Worm (Caenorhabditis elegans): ENCODE data around the gene nspe-5.

Gene nspe-5

DNA sequence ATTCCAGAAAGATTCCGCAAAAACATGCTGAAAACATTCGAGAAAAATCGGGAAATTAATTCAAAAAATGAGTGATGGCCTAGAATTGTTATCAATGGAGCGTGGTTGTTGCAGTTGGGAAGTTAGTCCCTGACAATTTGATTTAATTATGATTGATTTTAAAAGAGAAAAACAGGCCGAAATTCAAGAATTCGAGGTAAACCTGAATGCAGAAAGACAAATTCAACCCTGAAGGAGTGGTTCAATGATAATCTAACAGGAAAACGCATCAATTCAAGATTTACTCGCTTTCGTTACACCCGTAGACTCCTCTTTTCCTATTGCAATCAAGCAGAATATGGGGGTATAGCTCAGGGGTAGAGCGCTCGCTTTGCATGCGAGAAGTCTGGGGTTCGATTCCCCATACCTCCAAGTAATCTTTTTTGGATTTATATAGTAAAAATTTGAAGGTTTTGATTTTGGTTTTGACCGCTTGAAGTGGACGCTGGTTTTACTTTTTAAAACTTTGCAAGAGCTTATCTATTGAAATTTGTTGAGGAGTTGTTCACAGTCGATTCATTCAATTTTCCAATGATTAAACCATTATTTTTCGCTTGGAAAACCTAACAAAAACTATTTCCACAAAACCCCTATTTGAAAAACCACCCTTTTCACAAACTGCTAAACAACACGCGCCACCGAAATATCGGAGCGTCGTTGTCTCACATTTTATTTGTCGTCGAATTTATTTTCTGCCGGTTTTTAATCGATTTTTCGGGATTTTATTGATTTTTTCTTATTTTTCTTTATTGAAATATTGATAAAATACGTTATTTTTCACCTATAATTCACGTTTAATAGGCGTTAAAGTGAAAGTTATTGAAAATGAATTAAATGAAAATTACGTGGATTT, 49.6 kb downstream of the nspe-5 start:
- TF ChIP-seq scrt-1 (GFP tag; IDR thresholded peaks at IDR 0.05) (peak; percentile 71), flt-1 (GFP tag; IDR thresholded peaks at IDR 0.05) (peak; percentile 66), ama-1 (optimal IDR thresholded peaks at IDR 0.05) (no peak), hmbx-1 (tag; optimal IDR thresholded peaks at IDR 0.05) (no peak), tbx-37 (GFP tag; conservative IDR thresholded peaks at IDR 0.05) (peak; percentile 3; the same call in 1 of the 2 replicates), aly-1 (tag; optimal IDR thresholded peaks at IDR 0.05) (peak; percentile 63), tra-4 (tag; optimal IDR thresholded peaks at IDR 0.05) (no peak), ceh-13 (GFP tag; optimal IDR thresholded peaks at IDR 0.05) (peak; percentile 66), ets-7 (tag; optimal IDR thresholded peaks at IDR 0.05) (peak; percentile 17), F13C5.2 (tag; optimal IDR thresholded peaks at IDR 0.05) (no peak), sea-1 (GFP tag; conservative IDR thresholded peaks at IDR 0.05) (0 out of 2 replicates have a peak, but pooled peaks have one; percentile 22), hnd-1 (tag; optimal IDR thresholded peaks at IDR 0.05) (no peak), tbx-11 (GFP tag; IDR thresholded peaks at IDR 0.05) (peak; percentile 72; the same call in 1 of the 2 replicates), hmg-4 (GFP tag; optimal IDR thresholded peaks at IDR 0.05) (peak; percentile 53), B0310.2 (tag; optimal IDR thresholded peaks at IDR 0.05) (peak; percentile 49), ceh-36 (tag; optimal IDR thresholded peaks at IDR 0.05) (peak; percentile 75), pes-1 (GFP tag; IDR thresholded peaks at IDR 0.05) (peak; percentile 83)

DNA sequence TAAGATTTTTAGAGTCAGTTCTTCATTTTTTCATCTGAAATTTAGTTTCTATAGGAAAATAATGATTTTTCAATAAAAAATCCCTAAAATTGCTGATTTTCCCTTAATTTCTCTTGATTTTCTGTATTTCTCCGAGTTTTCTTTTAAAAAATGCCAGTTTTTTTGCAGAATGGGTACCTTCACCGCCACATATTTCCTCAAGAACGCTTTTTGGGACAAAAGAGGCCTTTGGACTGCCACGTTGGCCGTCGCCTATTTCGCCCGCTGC, 50.1 kb downstream of the nspe-5 start, which contains the start of gene Y38E10A.24:
Gene Y38E10A.24 (plus strand): TSS at position 169 of the 268 bp plus-strand sequence.
- TF ChIP-seq hmg-4 (GFP tag; optimal IDR thresholded peaks at IDR 0.05) (no peak), tbx-37 (GFP tag; conservative IDR thresholded peaks at IDR 0.05) (no peak), tra-4 (tag; optimal IDR thresholded peaks at IDR 0.05) (no peak), tbx-11 (GFP tag; IDR thresholded peaks at IDR 0.05) (no peak), ets-7 (tag; optimal IDR thresholded peaks at IDR 0.05) (no peak), B0310.2 (tag; optimal IDR thresholded peaks at IDR 0.05) (no peak), ceh-36 (tag; optimal IDR thresholded peaks at IDR 0.05) (no peak), ceh-13 (GFP tag; optimal IDR thresholded peaks at IDR 0.05) (no peak), F13C5.2 (tag; optimal IDR thresholded peaks at IDR 0.05) (no peak), pes-1 (GFP tag; IDR thresholded peaks at IDR 0.05) (no peak), scrt-1 (GFP tag; IDR thresholded peaks at IDR 0.05) (no peak), flt-1 (GFP tag; IDR thresholded peaks at IDR 0.05) (no peak), hmbx-1 (tag; optimal IDR thresholded peaks at IDR 0.05) (no peak), hnd-1 (tag; optimal IDR thresholded peaks at IDR 0.05) (no peak), ama-1 (optimal IDR thresholded peaks at IDR 0.05) (no peak), aly-1 (tag; optimal IDR thresholded peaks at IDR 0.05) (no peak), sea-1 (GFP tag; conservative IDR thresholded peaks at IDR 0.05) (no peak)
